Worm (Caenorhabditis elegans): ENCODE results near the gene M163.7.

Gene M163.7

ce11 chrX:14480248-14480647, 15.6 kb downstream of the M163.7 start, which contains the start of gene gfi-3:
Gene gfi-3, plus strand, starts transcription at chrX:14480572.
- TF ChIP-seq ZK185.1 (tag; optimal IDR thresholded peaks at IDR 0.05; ENCODE audit: poor library complexity, severe bottlenecking) (peak; percentile 65), pbrm-1 (GFP tag; IDR thresholded peaks at IDR 0.05) (peak; percentile 76), let-607 (tag; optimal IDR thresholded peaks at IDR 0.05) (peak in 1 of 2 experiments; percentile 11), hmg-20 (GFP tag; IDR thresholded peaks at IDR 0.05) (peak; percentile 72), lin-35 (GFP tag; optimal IDR thresholded peaks at IDR 0.05) (peak in 1 of 3 experiments; percentile 71), ceh-27 (GFP tag; optimal IDR thresholded peaks at IDR 0.05) (peak; percentile 70), B0261.1 (tag; optimal IDR thresholded peaks at IDR 0.05) (peak; percentile 32), dpl-1 (GFP tag; optimal IDR thresholded peaks at IDR 0.05) (no peak), repo-1 (tag; optimal IDR thresholded peaks at IDR 0.05) (no peak), zfh-2 (GFP tag; conservative IDR thresholded peaks at IDR 0.05) (peak; percentile 77), ama-1 (optimal IDR thresholded peaks at IDR 0.05) (no peak), ama-1 (GFP tag; optimal IDR thresholded peaks at IDR 0.05) (no peak), gei-17 (GFP tag; optimal IDR thresholded peaks at IDR 0.05) (peak; percentile 35), efl-1 (GFP tag; optimal IDR thresholded peaks at IDR 0.05) (peak; percentile 20), hmg-1.2 (GFP tag; IDR thresholded peaks at IDR 0.05) (peak; percentile 79), madf-10 (tag; optimal IDR thresholded peaks at IDR 0.05) (peak; percentile 25), K11D2.4 (GFP tag; IDR thresholded peaks at IDR 0.05) (0 out of 2 replicates have a peak, but pooled peaks have one; percentile 19), tbp1 (GFP tag; optimal IDR thresholded peaks at IDR 0.05) (peak; percentile 63), ztf-18 (tag; optimal IDR thresholded peaks at IDR 0.05) (peak; percentile 94), him-1 (tag; optimal IDR thresholded peaks at IDR 0.05) (no peak), snpc-1.1 (tag; optimal IDR thresholded peaks at IDR 0.05; ENCODE audit: insufficient read depth) (no peak), K12H6.12 (tag; optimal IDR thresholded peaks at IDR 0.05) (peak; percentile 40), unc-130 (GFP tag; optimal IDR thresholded peaks at IDR 0.05) (no peak), snpc-4 (GFP tag; optimal IDR thresholded peaks at IDR 0.05) (no peak), snpc-4 (tag; optimal IDR thresholded peaks at IDR 0.05) (peak; percentile 67 to 92 (median 89)), madf-3 (GFP tag; IDR thresholded peaks at IDR 0.05) (0 out of 2 replicates have a peak, but pooled peaks have one; percentile 20), rcor-1 (GFP tag; IDR thresholded peaks at IDR 0.05) (0 out of 2 replicates have a peak, but pooled peaks have one; percentile 32), ztf-26 (tag; optimal IDR thresholded peaks at IDR 0.05) (peak; percentile 39), T26A5.8 (tag; optimal IDR thresholded peaks at IDR 0.05) (no peak), ztf-22 (GFP tag; optimal IDR thresholded peaks at IDR 0.05) (no peak), cebp-1 (GFP tag; IDR thresholded peaks at IDR 0.05) (peak; percentile 19; the same call in 1 of the 2 replicates), cebp-1 (tag; optimal IDR thresholded peaks at IDR 0.05) (peak; percentile 78), dox-1 (GFP tag; IDR thresholded peaks at IDR 0.05) (peak; percentile 74), snpc-3.4 (tag; optimal IDR thresholded peaks at IDR 0.05) (peak; percentile 2), nhr-80 (tag; optimal IDR thresholded peaks at IDR 0.05) (peak; percentile 70), nfyb-1 (GFP tag; IDR thresholded peaks at IDR 0.05) (0 out of 2 replicates have a peak, but pooled peaks have one; percentile 50), C06A6.2 (GFP tag; conservative IDR thresholded peaks at IDR 0.05) (0 out of 2 replicates have a peak, but pooled peaks have one; percentile 33), lin-54 (GFP tag; optimal IDR thresholded peaks at IDR 0.05) (peak; percentile 37), ceh-100 (GFP tag; IDR thresholded peaks at IDR 0.05) (0 out of 2 replicates have a peak, but pooled peaks have one; percentile 11), mcd-1 (GFP tag; IDR thresholded peaks at IDR 0.05) (peak; percentile 69), attf-5 (GFP tag; optimal IDR thresholded peaks at IDR 0.05) (peak; percentile 74), egrh-3 (GFP tag; IDR thresholded peaks at IDR 0.05) (no peak), lin-40 (tag; optimal IDR thresholded peaks at IDR 0.05) (peak; percentile 84), B0336.3 (GFP tag; IDR thresholded peaks at IDR 0.05) (0 out of 2 replicates have a peak, but pooled peaks have one; percentile 37)
